Fruit fly (Drosophila melanogaster): ENCODE measurements around the gene CG12594.
A peak's percentile ranks its signal among the peaks of the same experiment; 100 is the strongest.

The CG12594 gene

DNA sequence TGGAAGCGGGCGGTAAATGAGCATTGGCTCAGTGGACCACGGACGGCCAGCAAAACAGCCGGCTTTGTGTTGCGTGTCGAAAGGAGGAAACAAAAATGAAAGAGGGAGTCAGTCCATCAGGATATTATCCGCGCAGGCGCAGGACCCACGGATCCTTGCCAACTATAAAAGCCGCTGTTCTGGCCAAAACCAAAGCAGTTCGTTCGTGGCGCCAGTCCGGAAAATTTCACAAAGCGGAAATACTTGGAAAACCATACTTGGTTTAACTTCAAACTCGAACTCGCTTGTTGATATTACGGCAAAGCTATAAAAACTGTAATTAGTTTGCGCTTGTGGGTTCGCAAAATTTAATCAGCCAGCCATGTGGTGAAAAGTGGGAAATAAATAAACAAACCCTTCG lies at the start of gene CG12594:
Gene CG12594, plus strand, starts transcription at position 142 of the 400 bp plus-strand sequence.
- TF ChIP-seq CG32264 (GFP tag; optimal IDR thresholded peaks at IDR 0.05) (no peak), N (GFP tag; optimal IDR thresholded peaks at IDR 0.05) (no peak), fru (GFP tag; optimal IDR thresholded peaks at IDR 0.05) (no peak), Mio (GFP tag; optimal IDR thresholded peaks at IDR 0.05) (no peak), Jra (GFP tag; optimal IDR thresholded peaks at IDR 0.05) (no peak), dmrt93B (GFP tag; optimal IDR thresholded peaks at IDR 0.05) (no peak), Sp1 (GFP tag; optimal IDR thresholded peaks at IDR 0.05) (no peak), CrebA (GFP tag; optimal IDR thresholded peaks at IDR 0.05; ENCODE audit: borderline replicate concordance) (no peak), rgr (GFP tag; optimal IDR thresholded peaks at IDR 0.05) (no peak), dl (GFP tag; optimal IDR thresholded peaks at IDR 0.05; ENCODE audit: insufficient read depth in 1 of 2, partially characterized antibody in 2 of 2) (no peak), sv (GFP tag; optimal IDR thresholded peaks at IDR 0.05) (no peak), jim (GFP tag; optimal IDR thresholded peaks at IDR 0.05) (no peak), woc (GFP tag; optimal IDR thresholded peaks at IDR 0.05) (no peak), tai (GFP tag; optimal IDR thresholded peaks at IDR 0.05) (no peak)

DNA sequence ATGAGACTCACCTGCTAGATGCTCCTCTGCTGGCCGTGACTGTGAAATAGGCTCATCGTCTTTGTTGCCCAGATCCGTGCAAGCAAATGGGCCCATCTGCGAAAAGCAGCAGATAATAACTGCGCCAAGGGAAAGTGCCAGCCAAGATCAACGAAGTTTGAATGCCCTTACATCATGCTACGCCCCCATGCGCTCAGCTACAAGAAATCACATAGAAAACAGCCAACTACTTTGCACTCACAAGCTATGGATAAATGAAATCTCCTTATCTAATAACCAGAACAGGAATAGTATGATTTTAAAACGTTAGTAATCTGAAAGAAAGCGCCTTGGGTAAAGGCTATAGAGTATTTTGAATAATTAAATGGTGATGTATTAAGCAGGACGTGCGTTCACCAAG lies 49.8 kb upstream of the CG12594 start:
- TF ChIP-seq foxo (GFP tag; optimal IDR thresholded peaks at IDR 0.05) (peak in 1 of 2 experiments; percentile 19), psq (GFP tag; optimal IDR thresholded peaks at IDR 0.05) (no peak), Jra (GFP tag; optimal IDR thresholded peaks at IDR 0.05) (no peak), sage (GFP tag; optimal IDR thresholded peaks at IDR 0.05) (no peak), Myc (optimal IDR thresholded peaks at IDR 0.05) (no peak)

DNA sequence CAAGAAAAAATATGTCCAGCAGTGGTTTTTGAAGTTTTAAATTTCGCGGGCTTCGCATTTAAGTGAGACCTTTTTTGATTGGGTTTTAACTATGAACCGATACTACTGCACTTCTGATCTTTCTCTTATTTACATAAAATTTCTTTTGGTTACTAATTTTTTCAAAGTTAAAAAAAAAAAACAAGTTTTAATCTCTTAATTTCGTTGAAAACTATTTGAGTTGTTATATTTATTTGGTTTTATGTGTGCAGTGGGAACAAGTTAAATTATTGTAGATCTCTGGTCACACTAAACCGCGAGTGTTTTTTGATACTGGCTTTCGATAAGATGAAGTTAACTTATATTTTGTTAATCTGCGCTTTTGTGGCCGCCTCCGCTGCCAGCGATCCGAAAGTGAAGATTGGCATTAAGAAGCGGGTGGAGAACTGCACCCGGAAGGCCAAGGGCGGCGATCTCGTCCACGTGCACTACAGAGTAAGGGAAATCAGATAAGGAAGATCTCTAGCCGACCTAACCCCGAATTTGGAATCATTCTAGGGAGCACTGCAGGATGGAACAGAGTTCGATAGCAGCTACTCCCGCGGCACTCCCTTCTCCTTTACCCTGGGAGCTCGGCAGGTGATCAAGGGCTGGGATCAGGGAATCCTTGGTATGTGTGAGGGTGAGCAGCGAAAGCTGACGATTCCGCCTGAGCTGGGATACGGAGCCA lies 47.4 kb upstream of the CG12594 start, which contains the start of gene CG14715:
Gene CG14715, plus strand, starts transcription at position 267 of the 709 bp plus-strand sequence.
- TF ChIP-seq Abd-B (GFP tag; optimal IDR thresholded peaks at IDR 0.05) (no peak), Mio (GFP tag; optimal IDR thresholded peaks at IDR 0.05) (no peak), sv (GFP tag; optimal IDR thresholded peaks at IDR 0.05) (no peak), CrebA (GFP tag; optimal IDR thresholded peaks at IDR 0.05; ENCODE audit: borderline replicate concordance) (no peak), ey (GFP tag; optimal IDR thresholded peaks at IDR 0.05) (peak; percentile 49), pan (optimal IDR thresholded peaks at IDR 0.05) (no peak), Dif (GFP tag; optimal IDR thresholded peaks at IDR 0.05; ENCODE audit: partially characterized antibody) (no peak), Hr83 (GFP tag; optimal IDR thresholded peaks at IDR 0.05; ENCODE audit: poor library complexity, severe bottlenecking) (no peak), Jra (GFP tag; optimal IDR thresholded peaks at IDR 0.05) (no peak), CG9705 (GFP tag; optimal IDR thresholded peaks at IDR 0.05) (no peak), foxo (GFP tag; optimal IDR thresholded peaks at IDR 0.05) (peak in 1 of 2 experiments; percentile 54), br (GFP tag; optimal IDR thresholded peaks at IDR 0.05) (no peak), woc (GFP tag; optimal IDR thresholded peaks at IDR 0.05) (peak; percentile 27), Rel (GFP tag; optimal IDR thresholded peaks at IDR 0.05) (no peak), Rel (tag; optimal IDR thresholded peaks at IDR 0.05) (peak; percentile 1), N (GFP tag; optimal IDR thresholded peaks at IDR 0.05) (no peak), Sp1 (GFP tag; optimal IDR thresholded peaks at IDR 0.05) (peak; percentile 16), fru (GFP tag; optimal IDR thresholded peaks at IDR 0.05) (peak; percentile 54), Myc (optimal IDR thresholded peaks at IDR 0.05) (no peak), brk (GFP tag; optimal IDR thresholded peaks at IDR 0.05) (no peak), dsf (GFP tag; optimal IDR thresholded peaks at IDR 0.05; ENCODE audit: borderline replicate concordance) (no peak), jim (GFP tag; optimal IDR thresholded peaks at IDR 0.05) (no peak), Dfd (GFP tag; optimal IDR thresholded peaks at IDR 0.05) (no peak), psq (GFP tag; optimal IDR thresholded peaks at IDR 0.05) (no peak), h (GFP tag; optimal IDR thresholded peaks at IDR 0.05) (peak; percentile 57), tai (GFP tag; optimal IDR thresholded peaks at IDR 0.05) (no peak), Vsx2 (GFP tag; optimal IDR thresholded peaks at IDR 0.05; ENCODE audit: partially characterized antibody) (no peak), dl (GFP tag; optimal IDR thresholded peaks at IDR 0.05; ENCODE audit: insufficient read depth in 1 of 2, partially characterized antibody in 2 of 2) (no peak), lola (GFP tag; optimal IDR thresholded peaks at IDR 0.05) (no peak), sage (GFP tag; optimal IDR thresholded peaks at IDR 0.05) (no peak), rgr (GFP tag; optimal IDR thresholded peaks at IDR 0.05) (peak; percentile 46), HLH106 (tag; optimal IDR thresholded peaks at IDR 0.05) (peak; percentile 18), usp (GFP tag; optimal IDR thresholded peaks at IDR 0.05) (no peak), OdsH (GFP tag; optimal IDR thresholded peaks at IDR 0.05) (peak; percentile 28)

All from whole organism, wandering third instar larva.